Fruit fly (Drosophila melanogaster): ENCODE results near the gene CG42813.
A peak's percentile ranks its signal among the peaks of the same experiment; 100 is the strongest.

CG42813 gene

dm6 chr3R:27253921-27254376 is 25.6 kb upstream of the CG42813 start (continued):
- TF ChIP-seq CG15601 (tag; optimal IDR thresholded peaks at IDR 0.05): no peak
- TF ChIP-seq YL-1 (GFP tag; optimal IDR thresholded peaks at IDR 0.05): no peak
- no peak for TF ChIP-seq CG11696 (GFP tag; IDR thresholded peaks at IDR 0.05)
- TF ChIP-seq CG9932 (GFP tag; IDR thresholded peaks at IDR 0.05): no peak
- TF ChIP-seq GATAe (GFP tag; conservative IDR thresholded peaks at IDR 0.05): no peak
- TF ChIP-seq Stat92E (GFP tag; optimal IDR thresholded peaks at IDR 0.05): no peak
- TF ChIP-seq Hmr (GFP tag; optimal IDR thresholded peaks at IDR 0.05): no peak
- TF ChIP-seq CG33557 (GFP tag; optimal IDR thresholded peaks at IDR 0.05): no peak
- no peak for TF ChIP-seq CG18764 (GFP tag; optimal IDR thresholded peaks at IDR 0.05)
- TF ChIP-seq CG15479 (GFP tag; optimal IDR thresholded peaks at IDR 0.05): peak; percentile 11
- no peak for TF ChIP-seq abd-A (tag; optimal IDR thresholded peaks at IDR 0.05)
- TF ChIP-seq Dref (GFP tag; IDR thresholded peaks at IDR 0.05): no peak
- peak; percentile 31 for TF ChIP-seq CG6813 (GFP tag; optimal IDR thresholded peaks at IDR 0.05)
- no peak for TF ChIP-seq Neu2 (GFP tag; optimal IDR thresholded peaks at IDR 0.05; ENCODE audit: borderline replicate concordance)
- no peak for TF ChIP-seq nom (GFP tag; optimal IDR thresholded peaks at IDR 0.05)
- no peak for TF ChIP-seq Gug (GFP tag; IDR thresholded peaks at IDR 0.05)
- no peak for TF ChIP-seq slbo (GFP tag; IDR thresholded peaks at IDR 0.05)
- TF ChIP-seq sug (tag; optimal IDR thresholded peaks at IDR 0.05): peak; percentile 96
- TF ChIP-seq Meics (GFP tag; optimal IDR thresholded peaks at IDR 0.05): no peak
- TF ChIP-seq CG11456 (GFP tag; IDR thresholded peaks at IDR 0.05): no peak
- no peak for TF ChIP-seq pzg (GFP tag; optimal IDR thresholded peaks at IDR 0.05)
- TF ChIP-seq Dp (GFP tag; optimal IDR thresholded peaks at IDR 0.05): no peak
- no peak for TF ChIP-seq tx (GFP tag; optimal IDR thresholded peaks at IDR 0.05)
- no peak for TF ChIP-seq cato (GFP tag; optimal IDR thresholded peaks at IDR 0.05; ENCODE audit: borderline replicate concordance)
- TF ChIP-seq NfI (GFP tag; optimal IDR thresholded peaks at IDR 0.05): no peak
- TF ChIP-seq dmrt99B (tag; optimal IDR thresholded peaks at IDR 0.05): no peak
- TF ChIP-seq Ssrp (tag; optimal IDR thresholded peaks at IDR 0.05): no peak
- TF ChIP-seq Rx (GFP tag; IDR thresholded peaks at IDR 0.05): no peak
- no peak for TF ChIP-seq CG13296 (GFP tag; optimal IDR thresholded peaks at IDR 0.05)
- peak; percentile 28 for TF ChIP-seq CG1233 (GFP tag; optimal IDR thresholded peaks at IDR 0.05)
- TF ChIP-seq CG12659 (GFP tag; optimal IDR thresholded peaks at IDR 0.05): no peak
- TF ChIP-seq salm (tag; optimal IDR thresholded peaks at IDR 0.05): no peak
- no peak for TF ChIP-seq CG13894 (tag; optimal IDR thresholded peaks at IDR 0.05)
- no peak for TF ChIP-seq CG6689 (GFP tag; IDR thresholded peaks at IDR 0.05)

dm6 chr3R:27253136-27253920 is 25.0 kb upstream of the CG42813 start, which contains the start of gene pll:
pll (minus strand) TSS chr3R:27253182.
- TF ChIP-seq ERR (GFP tag; optimal IDR thresholded peaks at IDR 0.05) (peak; percentile 76), MTF-1 (GFP tag; optimal IDR thresholded peaks at IDR 0.05; ENCODE audit: borderline replicate concordance) (peak; percentile 60), NK7.1 (GFP tag; optimal IDR thresholded peaks at IDR 0.05) (no peak), CrebB (tag; optimal IDR thresholded peaks at IDR 0.05) (peak; percentile 40), ash1 (GFP tag; optimal IDR thresholded peaks at IDR 0.05) (no peak), Drgx (GFP tag; IDR thresholded peaks at IDR 0.05) (peak; percentile 90), Taf1 (GFP tag; IDR thresholded peaks at IDR 0.05) (peak; percentile 76), CG18619 (GFP tag; optimal IDR thresholded peaks at IDR 0.05) (peak; percentile 68), Camta (GFP tag; optimal IDR thresholded peaks at IDR 0.05) (peak; percentile 71), Atf3 (GFP tag; optimal IDR thresholded peaks at IDR 0.05) (peak; percentile 5), dmrt99B (tag; optimal IDR thresholded peaks at IDR 0.05) (no peak), MBD-R2 (GFP tag; IDR thresholded peaks at IDR 0.05) (peak; percentile 89), sug (tag; optimal IDR thresholded peaks at IDR 0.05) (peak; percentile 56), trh (GFP tag; optimal IDR thresholded peaks at IDR 0.05) (peak; percentile 22), CG6272 (GFP tag; IDR thresholded peaks at IDR 0.05) (peak; percentile 87), amos (GFP tag; IDR thresholded peaks at IDR 0.05; ENCODE audit: partially characterized antibody) (peak; percentile 50; the same call in 1 of the 2 replicates), sim (GFP tag; IDR thresholded peaks at IDR 0.05) (no peak), CG31441 (GFP tag; IDR thresholded peaks at IDR 0.05) (no peak; the same call in 1 of the 2 replicates)
